Worm (Caenorhabditis elegans) whole organism, early embryonic: ENCODE data around the gene F56A11.5.

Experiments used
- aly-1 ChIP-seq: sonication (generic microtip); optimal IDR thresholded peaks from 2 replicates; lab custom pipeline; 2016; ENCODE audit warnings: missing genetic modification characterization, missing compliant biosample characterization
- sea-1 ChIP-seq: fragments of 200-800 bp; sonication (Bioruptor generic); conservative IDR thresholded peaks from 2 replicates; pipeline ENCODE4 v1.3.6; 2022; ENCODE audit warnings: missing genetic modification characterization, missing compliant biosample characterization

- no peak for TF ChIP-seq aly-1 (tag; lab: Kevin White, UChicago)
- no peak for TF ChIP-seq sea-1 (GFP tag; lab: Robert Waterston, UW)
Observed at ce11 chrIV:564000-564399, 6.6 kb downstream of the F56A11.5 start.
